Worm (Caenorhabditis elegans): Measurements from ENCODE around the gene srh-214.

- TF ChIP-seq aly-1 (tag; optimal IDR thresholded peaks at IDR 0.05) (no peak), flt-1 (GFP tag; IDR thresholded peaks at IDR 0.05) (no peak), tra-4 (tag; optimal IDR thresholded peaks at IDR 0.05) (no peak), ets-7 (tag; optimal IDR thresholded peaks at IDR 0.05) (no peak), ama-1 (optimal IDR thresholded peaks at IDR 0.05) (no peak), F13C5.2 (tag; optimal IDR thresholded peaks at IDR 0.05) (no peak), pes-1 (GFP tag; IDR thresholded peaks at IDR 0.05) (no peak), tbx-37 (GFP tag; conservative IDR thresholded peaks at IDR 0.05) (no peak), sea-1 (GFP tag; conservative IDR thresholded peaks at IDR 0.05) (no peak)
These were observed 18.9 kb upstream of the srh-214 start, which contains the start of the genes clec-36 and clec-26 for ce11 chrV:16848498-16848897.
